Fruit fly (Drosophila melanogaster) whole organism, embryonic: ENCODE data around the gene CheB38c.
A peak's percentile ranks its signal among the peaks of the same experiment; 100 is the strongest.

Experiments
- Bteb2 ChIP-seq: fragments of 200-800 bp; sonication (Bioruptor generic); optimal IDR thresholded peaks from 2 replicates; lab custom pipeline; 2016; ENCODE audit warnings: missing biosample characterization, missing genetic modification characterization
- CG10209 ChIP-seq: fragments of 200-800 bp; sonication (Bioruptor generic); optimal IDR thresholded peaks from 3 replicates; lab custom pipeline; 2017; ENCODE audit warnings: missing biosample characterization, mild to moderate bottlenecking, missing genetic modification characterization, missing genetic modification reagents
- CG11456 ChIP-seq: fragments of 200-800 bp; sonication (Bioruptor generic); IDR thresholded peaks from 3 replicates; pipeline ENCODE4 v1.3.6; 2022; ENCODE audit warnings: missing biosample characterization, missing genetic modification characterization
- CG12744 ChIP-seq: fragments of 200-800 bp; sonication (Bioruptor generic); optimal IDR thresholded peaks from 2 replicates; lab custom pipeline; 2016; ENCODE audit warnings: missing biosample characterization, missing genetic modification characterization
- CG12942 ChIP-seq: fragments of 200-800 bp; sonication (Bioruptor generic); optimal IDR thresholded peaks from 3 replicates; lab custom pipeline; 2016; ENCODE audit warnings: missing biosample characterization, missing genetic modification characterization
- CG15479 ChIP-seq: fragments of 200-800 bp; sonication (Bioruptor generic); optimal IDR thresholded peaks from 3 replicates; lab custom pipeline; 2019; ENCODE audit warnings: missing biosample characterization, mild to moderate bottlenecking, missing genetic modification characterization, moderate library complexity
- CG17328 ChIP-seq: fragments of 200-800 bp; sonication (Bioruptor generic); IDR thresholded peaks from 2 replicates; pipeline ENCODE4 v1.3.6; 2022; ENCODE audit warnings: missing biosample characterization, missing genetic modification characterization
- CG17829 ChIP-seq: fragments of 200-800 bp; optimal IDR thresholded peaks from 2 replicates; lab custom pipeline; 2019; ENCODE audit warnings: missing biosample characterization, mild to moderate bottlenecking, missing genetic modification characterization, moderate library complexity
- CG18619 ChIP-seq: fragments of 200-800 bp; sonication (Bioruptor generic); optimal IDR thresholded peaks from 3 replicates; lab custom pipeline; 2017; ENCODE audit warnings: missing biosample characterization, mild to moderate bottlenecking, missing genetic modification characterization
- CG2199 ChIP-seq: fragments of 200-800 bp; sonication (Bioruptor generic); IDR thresholded peaks from 3 replicates; pipeline ENCODE4 v1.3.6; 2022; ENCODE audit warnings: missing biosample characterization, missing genetic modification characterization
- CG31224 ChIP-seq: fragments of 200-800 bp; sonication (Bioruptor generic); IDR thresholded peaks from 2 replicates; pipeline ENCODE4 v1.3.6; 2022; ENCODE audit warnings: missing biosample characterization, missing genetic modification characterization
- CG32767 ChIP-seq: fragments of 200-800 bp; sonication (Bioruptor generic); IDR thresholded peaks from 2 replicates; pipeline ENCODE4 v1.3.6; 2022; ENCODE audit warnings: missing biosample characterization, missing genetic modification characterization
- CG34422 ChIP-seq: fragments of 200-800 bp; sonication (Bioruptor generic); IDR thresholded peaks from 3 replicates; pipeline ENCODE4 v1.3.6; 2022; ENCODE audit warnings: missing biosample characterization, missing genetic modification characterization
- CG7271 ChIP-seq: fragments of 200-800 bp; sonication (Bioruptor generic); optimal IDR thresholded peaks from 2 replicates; lab custom pipeline; 2018; ENCODE audit warnings: missing biosample characterization, mild to moderate bottlenecking, missing genetic modification characterization, moderate library complexity
- CG7963 ChIP-seq: fragments of 200-800 bp; sonication (Bioruptor generic); IDR thresholded peaks from 3 replicates; pipeline ENCODE4 v1.3.6; 2022; ENCODE audit warnings: missing biosample characterization, missing genetic modification characterization; ENCODE audit not compliant: partially characterized antibody
- CG9817 ChIP-seq: fragments of 200-800 bp; sonication (Bioruptor generic); optimal IDR thresholded peaks from 2 replicates; lab custom pipeline; 2018; ENCODE audit warnings: missing biosample characterization, mild to moderate bottlenecking, missing genetic modification characterization, moderate library complexity
- Dfd ChIP-seq, 2 experiments: fragments of >200 bp; optimal IDR thresholded peaks; 2 replicates each; lab custom pipeline; 2017; ENCODE audit warnings: missing biosample characterization in 2 of 2, missing genetic modification characterization in 2 of 2
- Elba2 ChIP-seq: fragments of 200-800 bp; sonication (Bioruptor generic); optimal IDR thresholded peaks from 3 replicates; lab custom pipeline; 2016; ENCODE audit warnings: missing biosample characterization, missing genetic modification characterization
- Fer1 ChIP-seq: fragments of 200-800 bp; sonication (Bioruptor generic); optimal IDR thresholded peaks from 2 replicates; lab custom pipeline; 2017; ENCODE audit warnings: missing biosample characterization, mild to moderate bottlenecking, missing genetic modification characterization
- HHEX ChIP-seq: fragments of 200-800 bp; sonication (Bioruptor generic); optimal IDR thresholded peaks from 3 replicates; lab custom pipeline; 2017; ENCODE audit warnings: missing biosample characterization, mild to moderate bottlenecking, missing genetic modification characterization, missing genetic modification reagents
- HLH3B ChIP-seq: fragments of 200-800 bp; sonication (Bioruptor generic); IDR thresholded peaks from 2 replicates; pipeline ENCODE4 v1.3.6; 2022; ENCODE audit warnings: missing biosample characterization, missing genetic modification characterization
- HmgZ ChIP-seq: fragments of 200-800 bp; sonication (Bioruptor generic); optimal IDR thresholded peaks from 2 replicates; lab custom pipeline; 2018; ENCODE audit warnings: missing biosample characterization, mild to moderate bottlenecking, missing genetic modification characterization
- Hr39 ChIP-seq: fragments of >200 bp; optimal IDR thresholded peaks from 2 replicates; lab custom pipeline; 2017
- Mes4 ChIP-seq: fragments of 200-800 bp; sonication (Bioruptor generic); optimal IDR thresholded peaks from 2 replicates; lab custom pipeline; 2016; ENCODE audit warnings: missing biosample characterization, missing genetic modification characterization
- NFAT ChIP-seq: fragments of 200-800 bp; sonication (Bioruptor generic); IDR thresholded peaks from 2 replicates; pipeline ENCODE4 v1.3.6; 2022; ENCODE audit warnings: missing biosample characterization, missing genetic modification characterization
- Six4 ChIP-seq: fragments of 200-800 bp; sonication (Bioruptor generic); optimal IDR thresholded peaks from 2 replicates; lab custom pipeline; 2016; ENCODE audit warnings: missing biosample characterization, missing genetic modification characterization
- Trl ChIP-seq, 3 experiments: fragments of >200 bp in 2 of 3; fragments of 200-800 bp in 1 of 3; sonication (Bioruptor generic) in 1 of 3; optimal IDR thresholded peaks; 2 replicates in 1 of 3; 3 replicates in 2 of 3; lab custom pipeline; 2016 to 2017; ENCODE audit warnings: missing biosample characterization in 1 of 3, missing genetic modification characterization in 1 of 3
- amos ChIP-seq: fragments of 200-800 bp; sonication (Bioruptor generic); IDR thresholded peaks from 2 replicates; pipeline ENCODE4 v1.3.6; 2022; ENCODE audit warnings: missing biosample characterization, missing genetic modification characterization; ENCODE audit not compliant: partially characterized antibody
- ato ChIP-seq: fragments of 200-800 bp; sonication (Bioruptor generic); IDR thresholded peaks from 2 replicates; pipeline ENCODE4 v1.3.6; 2022; ENCODE audit warnings: missing biosample characterization, missing genetic modification characterization; ENCODE audit not compliant: partially characterized antibody
- az2 ChIP-seq: fragments of 200-800 bp; sonication (Bioruptor generic); optimal IDR thresholded peaks from 3 replicates; lab custom pipeline; 2016; ENCODE audit warnings: missing biosample characterization, missing genetic modification characterization
- bigmax ChIP-seq: fragments of 200-800 bp; sonication (Bioruptor generic); optimal IDR thresholded peaks from 2 replicates; lab custom pipeline; 2018; ENCODE audit warnings: missing biosample characterization, mild to moderate bottlenecking, missing genetic modification characterization
- bowl ChIP-seq: fragments of 200-800 bp; sonication (Bioruptor generic); IDR thresholded peaks from 2 replicates; pipeline ENCODE4 v1.3.6; 2022; ENCODE audit warnings: missing biosample characterization, missing genetic modification characterization
- crc ChIP-seq: fragments of 200-800 bp; sonication (Bioruptor generic); optimal IDR thresholded peaks from 2 replicates; lab custom pipeline; 2016; ENCODE audit warnings: missing biosample characterization, missing genetic modification characterization
- dmrt99B ChIP-seq: fragments of 200-800 bp; sonication (Bioruptor generic); optimal IDR thresholded peaks from 2 replicates; lab custom pipeline; 2018; ENCODE audit warnings: missing biosample characterization, mild to moderate bottlenecking, missing genetic modification characterization, moderate library complexity
- ems ChIP-seq: fragments of 200-800 bp; sonication (Bioruptor generic); optimal IDR thresholded peaks from 3 replicates; lab custom pipeline; 2016; ENCODE audit warnings: missing biosample characterization, missing genetic modification characterization
- gce ChIP-seq: fragments of 200-800 bp; sonication (Bioruptor generic); IDR thresholded peaks from 3 replicates; pipeline ENCODE4 v1.3.6; 2022; ENCODE audit warnings: missing biosample characterization, missing genetic modification characterization
- inv ChIP-seq: fragments of 200-800 bp; sonication (Bioruptor generic); IDR thresholded peaks from 2 replicates; pipeline ENCODE4 v1.3.6; 2022; ENCODE audit warnings: missing biosample characterization, missing genetic modification characterization; ENCODE audit not compliant: partially characterized antibody
- kah ChIP-seq: fragments of 200-800 bp; sonication (Bioruptor generic); optimal IDR thresholded peaks from 2 replicates; lab custom pipeline; 2018; ENCODE audit warnings: missing biosample characterization, mild to moderate bottlenecking, missing genetic modification characterization
- nau ChIP-seq: fragments of 200-800 bp; sonication (Bioruptor generic); optimal IDR thresholded peaks from 3 replicates; lab custom pipeline; 2017; ENCODE audit warnings: missing biosample characterization, mild to moderate bottlenecking, missing genetic modification characterization, missing genetic modification reagents
- psq ChIP-seq: fragments of 200-800 bp; sonication (Bioruptor generic); optimal IDR thresholded peaks from 2 replicates; lab custom pipeline; 2017; ENCODE audit warnings: missing biosample characterization, missing genetic modification characterization
- row ChIP-seq: fragments of 200-800 bp; sonication (Bioruptor generic); IDR thresholded peaks from 3 replicates; pipeline ENCODE4 v1.3.6; 2022; ENCODE audit warnings: missing biosample characterization, missing genetic modification characterization
- run ChIP-seq: fragments of 200-800 bp; sonication (Bioruptor generic); optimal IDR thresholded peaks from 3 replicates; lab custom pipeline; 2018; ENCODE audit warnings: missing biosample characterization, mild to moderate bottlenecking, missing genetic modification characterization
- sens-2 ChIP-seq: fragments of 200-800 bp; sonication (Bioruptor generic); IDR thresholded peaks from 2 replicates; pipeline ENCODE4 v1.3.6; 2022; ENCODE audit warnings: missing biosample characterization, missing genetic modification characterization
- sr ChIP-seq: fragments of 200-800 bp; sonication (Bioruptor generic); IDR thresholded peaks from 3 replicates; pipeline ENCODE4 v1.3.6; 2022; ENCODE audit warnings: missing biosample characterization, missing genetic modification characterization
- sug ChIP-seq: fragments of 200-800 bp; optimal IDR thresholded peaks from 2 replicates; lab custom pipeline; 2019; ENCODE audit warnings: missing biosample characterization, mild to moderate bottlenecking, missing genetic modification characterization, moderate library complexity
- trem ChIP-seq: fragments of 200-800 bp; optimal IDR thresholded peaks from 3 replicates; lab custom pipeline; 2019; ENCODE audit warnings: missing biosample characterization, mild to moderate bottlenecking, missing genetic modification characterization, moderate library complexity
- unpg ChIP-seq: fragments of 200-800 bp; sonication (Bioruptor generic); optimal IDR thresholded peaks from 3 replicates; lab custom pipeline; 2018; ENCODE audit warnings: missing biosample characterization, mild to moderate bottlenecking, missing genetic modification characterization, moderate library complexity
- vfl ChIP-seq: fragments of 200-800 bp; sonication (Bioruptor generic); optimal IDR thresholded peaks from 2 replicates; lab custom pipeline; 2016; ENCODE audit warnings: missing biosample characterization, missing genetic modification characterization
- zfh1 ChIP-seq: fragments of 200-800 bp; sonication (Bioruptor generic); IDR thresholded peaks from 3 replicates; pipeline ENCODE4 v1.3.6; 2022; ENCODE audit warnings: missing biosample characterization, missing genetic modification characterization

Gene CheB38c

dm6 chr2L:20807617-20808509 is 12.8 kb downstream of the CheB38c start (continued):
- peak; percentile 22 for TF ChIP-seq HmgZ
- TF ChIP-seq crc (GFP tag; lab: Kevin White, UChicago) = peak; percentile 56
- TF ChIP-seq Elba2 (GFP tag; lab: Kevin White, UChicago) = no peak
- no peak for TF ChIP-seq CG7963 (GFP tag; lab: Robert Waterston, UW)
- no peak for TF ChIP-seq psq (GFP tag; lab: Kevin White, UChicago)
- TF ChIP-seq HHEX (GFP tag; lab: Kevin White, UChicago) = peak; percentile 68
- peak; percentile 35 for TF ChIP-seq az2 (GFP tag; lab: Kevin White, UChicago)
- TF ChIP-seq CG10209 (GFP tag; lab: Kevin White, UChicago) = peak; percentile 37
- TF ChIP-seq Hr39 = no peak
- TF ChIP-seq row = peak; percentile 85
- TF ChIP-seq amos = no peak
- TF ChIP-seq bowl = no peak
- TF ChIP-seq NFAT (GFP tag; lab: Robert Waterston, UW) = 0 out of 2 replicates have a peak, but pooled peaks have one; percentile 6
- TF ChIP-seq Trl (optimal IDR thresholded peaks at IDR 0.05; lab: Kevin White, UChicago) = peak in 1 of 2 experiments; percentile 50
- peak; percentile 46 for TF ChIP-seq Trl (GFP tag; optimal IDR thresholded peaks at IDR 0.05; lab: Kevin White, UChicago)
- peak; percentile 33 for TF ChIP-seq CG12744
- TF ChIP-seq sens-2 (GFP tag; lab: Robert Waterston, UW) = no peak
- 0 out of 3 replicates have a peak, but pooled peaks have one; percentile 51 for TF ChIP-seq CG2199 (GFP tag; lab: Robert Waterston, UW)
- TF ChIP-seq Fer1 (GFP tag; lab: Kevin White, UChicago) = peak; percentile 74
- peak; percentile 36 for TF ChIP-seq sug (tag; lab: Kevin White, UChicago)
- TF ChIP-seq CG32767 (GFP tag; lab: Robert Waterston, UW) = 0 out of 2 replicates have a peak, but pooled peaks have one; percentile 33
- TF ChIP-seq CG31224 (GFP tag; lab: Robert Waterston, UW) = peak; percentile 98
- peak; percentile 53 for TF ChIP-seq unpg (GFP tag; lab: Kevin White, UChicago)
- TF ChIP-seq inv = no peak
- TF ChIP-seq CG15479 = no peak
- peak; percentile 56; the same call in 2 of the 3 replicates for TF ChIP-seq zfh1
- peak; percentile 74 for TF ChIP-seq nau (GFP tag; lab: Kevin White, UChicago)
- TF ChIP-seq trem (tag; lab: Kevin White, UChicago) = no peak
- TF ChIP-seq vfl (GFP tag; lab: Kevin White, UChicago) = no peak
- TF ChIP-seq CG17829 = peak; percentile 28
- no peak for TF ChIP-seq CG11456 (GFP tag; lab: Robert Waterston, UW)
- TF ChIP-seq ato (GFP tag; lab: Robert Waterston, UW) = no peak
- TF ChIP-seq CG9817 (tag; lab: Kevin White, UChicago) = peak; percentile 47
- TF ChIP-seq CG12942 (GFP tag; lab: Kevin White, UChicago) = no peak
- TF ChIP-seq gce = no peak
- TF ChIP-seq Bteb2 (GFP tag; lab: Kevin White, UChicago) = peak; percentile 28
- peak; percentile 2 for TF ChIP-seq Six4 (GFP tag; lab: Kevin White, UChicago)
- TF ChIP-seq dmrt99B = peak; percentile 70
- TF ChIP-seq HLH3B (GFP tag; lab: Robert Waterston, UW) = peak; percentile 33; the same call in 1 of the 2 replicates
- no peak for TF ChIP-seq CG34422 (GFP tag; lab: Robert Waterston, UW)
- no peak for TF ChIP-seq Dfd (GFP tag; optimal IDR thresholded peaks at IDR 0.05; lab: Kevin White, UChicago)
- no peak for TF ChIP-seq bigmax (GFP tag; lab: Kevin White, UChicago)
- TF ChIP-seq Mes4 (GFP tag; lab: Kevin White, UChicago) = no peak
- no peak for TF ChIP-seq run (tag; lab: Kevin White, UChicago)
- no peak for TF ChIP-seq kah (GFP tag; lab: Kevin White, UChicago)
- peak; percentile 41 for TF ChIP-seq CG17328 (GFP tag; lab: Robert Waterston, UW)
- TF ChIP-seq CG7271 = peak; percentile 1
- TF ChIP-seq CG18619 = peak; percentile 32
- no peak for TF ChIP-seq ems (GFP tag; lab: Kevin White, UChicago)
- TF ChIP-seq sr = no peak; the same call in 2 of the 3 replicates
